Worm (Caenorhabditis elegans): Measurements from ENCODE around the gene C07G1.15.

- TF ChIP-seq med-1 (GFP tag; optimal IDR thresholded peaks at IDR 0.05; ENCODE audit: insufficient read depth) (no peak), flt-1 (GFP tag; IDR thresholded peaks at IDR 0.05) (no peak), ztf-23 (GFP tag; IDR thresholded peaks at IDR 0.05) (no peak), cog-1 (tag; optimal IDR thresholded peaks at IDR 0.05) (no peak)
Measured at ce11 chrIV:8205272-8206098, 35.7 kb downstream of the C07G1.15 start, which contains the start of gene hgrs-1.
